Fruit fly (Drosophila melanogaster) whole organism, adult: ENCODE results near the gene CG15260.

Experiments used
- CG14711 ChIP-seq: fragments of 200-800 bp; sonication (Bioruptor generic); optimal IDR thresholded peaks from 2 replicates; lab custom pipeline; 2018; ENCODE audit warnings: missing biosample characterization, mild to moderate bottlenecking, missing genetic modification characterization, moderate library complexity
- Mnt ChIP-seq: fragments of 200-800 bp; sonication (Bioruptor generic); optimal IDR thresholded peaks from 2 replicates; lab custom pipeline; 2016; ENCODE audit warnings: missing biosample characterization, mild to moderate bottlenecking, missing genetic modification characterization
- ovo ChIP-seq: fragments of 200-800 bp; sonication (Bioruptor generic); optimal IDR thresholded peaks from 2 replicates; lab custom pipeline; 2016; ENCODE audit warnings: missing biosample characterization, missing genetic modification characterization
- tj ChIP-seq: fragments of 200-800 bp; sonication (Bioruptor generic); optimal IDR thresholded peaks from 3 replicates; lab custom pipeline; 2017; ENCODE audit warnings: missing biosample characterization, mild to moderate bottlenecking, missing genetic modification characterization, moderate library complexity
- toe ChIP-seq: fragments of 200-800 bp; sonication (Bioruptor generic); optimal IDR thresholded peaks from 2 replicates; lab custom pipeline; 2016; ENCODE audit warnings: missing biosample characterization, missing genetic modification characterization

- TF ChIP-seq toe (no peak), tj (GFP tag; lab: Kevin White, UChicago) (no peak), ovo (GFP tag; lab: Kevin White, UChicago) (no peak), Mnt (no peak), CG14711 (tag; lab: Kevin White, UChicago) (no peak)
Measured at dm6 chr2L:15327993-15328392, 36.0 kb upstream of the CG15260 start.
